Fruit fly (Drosophila melanogaster) ovary, adult (tissue): ENCODE data around the gene cass.
A peak's percentile ranks its signal among the peaks of the same experiment; 100 is the strongest.

ENCODE experiments used
- CG17801 ChIP-seq: fragments of 200-800 bp; optimal IDR thresholded peaks from 2 replicates; lab custom pipeline; 2019; ENCODE audit warnings: missing biosample characterization, mild to moderate bottlenecking, missing genetic modification characterization, moderate library complexity; ENCODE audit not compliant: partially characterized antibody

Gene cass

DNA sequence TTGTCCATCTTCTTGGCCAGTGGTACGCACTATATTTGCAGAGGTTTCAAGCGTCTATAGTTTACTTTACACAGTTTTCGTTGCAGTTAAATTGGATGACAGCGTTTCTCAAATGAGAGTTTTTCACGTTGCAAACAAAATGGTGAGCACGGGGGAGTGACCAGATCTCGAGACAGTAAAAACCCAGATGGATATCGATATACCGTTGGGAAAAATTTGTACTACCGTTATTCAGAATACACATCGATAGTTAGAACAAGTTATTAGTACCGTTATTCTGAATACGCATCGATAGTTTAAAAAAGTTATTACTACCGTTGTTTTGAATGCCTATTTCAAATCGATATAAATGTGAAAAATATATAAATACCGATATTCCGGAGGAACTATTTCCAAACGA is at the start of gene cass:
Gene cass, minus strand, starts transcription at position 179 of the 400 bp plus-strand sequence.
- TF ChIP-seq CG17801 (GFP tag; lab: Kevin White, UChicago) = peak; percentile 15

DNA sequence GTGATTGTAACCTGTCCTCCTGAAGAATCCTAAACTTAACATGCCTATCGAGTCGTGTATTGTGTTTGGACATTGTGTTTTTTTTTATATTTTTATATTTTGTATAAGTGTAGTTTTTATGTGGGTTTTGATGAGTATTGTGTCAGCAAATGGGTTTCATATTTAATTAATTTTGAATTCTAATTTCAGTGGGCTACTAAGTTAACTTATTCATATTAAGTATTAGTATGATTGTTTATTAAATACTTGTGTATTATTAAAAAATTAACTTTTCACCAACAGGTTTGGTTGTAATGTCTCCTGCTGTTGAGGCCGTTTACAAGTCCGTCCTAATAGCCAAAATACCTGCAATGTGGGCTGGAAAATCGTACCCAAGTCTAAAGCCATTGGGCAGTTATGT is 46.8 kb upstream of the cass start, which contains the start of gene CG15143:
Gene CG15143, minus strand, starts transcription at position 101 of the 400 bp plus-strand sequence.
- no peak for TF ChIP-seq CG17801 (GFP tag; lab: Kevin White, UChicago)

DNA sequence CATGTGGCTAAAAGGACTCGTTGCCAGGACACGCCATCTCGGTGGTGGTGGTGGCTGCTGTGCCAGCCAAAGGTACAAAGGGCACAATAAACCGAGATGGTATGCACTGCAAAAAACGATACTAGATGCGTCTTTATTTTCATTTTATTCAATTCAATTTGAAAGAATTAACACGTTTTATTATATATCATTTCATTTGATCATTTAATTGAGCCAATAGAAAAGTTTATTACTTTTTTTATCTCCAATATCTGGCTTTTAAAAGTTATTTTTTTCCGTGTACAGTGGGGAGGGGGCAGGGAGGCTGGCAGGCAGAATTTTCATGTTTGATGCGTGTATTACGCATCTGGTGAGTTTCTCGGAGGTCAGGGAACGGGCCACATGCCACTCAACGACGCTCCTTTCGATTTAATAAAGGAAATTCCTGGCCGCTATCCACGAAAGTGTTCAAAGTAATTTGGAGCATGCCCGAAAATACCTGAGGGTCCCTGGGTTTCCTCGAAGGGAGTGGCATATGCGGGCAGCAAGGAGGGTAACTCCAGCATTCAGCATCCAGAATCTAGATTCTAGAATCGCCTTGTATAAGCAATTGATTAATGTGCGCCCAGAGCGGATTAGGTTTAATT is 36.5 kb upstream of the cass start:
- no peak for TF ChIP-seq CG17801 (GFP tag; lab: Kevin White, UChicago)

DNA sequence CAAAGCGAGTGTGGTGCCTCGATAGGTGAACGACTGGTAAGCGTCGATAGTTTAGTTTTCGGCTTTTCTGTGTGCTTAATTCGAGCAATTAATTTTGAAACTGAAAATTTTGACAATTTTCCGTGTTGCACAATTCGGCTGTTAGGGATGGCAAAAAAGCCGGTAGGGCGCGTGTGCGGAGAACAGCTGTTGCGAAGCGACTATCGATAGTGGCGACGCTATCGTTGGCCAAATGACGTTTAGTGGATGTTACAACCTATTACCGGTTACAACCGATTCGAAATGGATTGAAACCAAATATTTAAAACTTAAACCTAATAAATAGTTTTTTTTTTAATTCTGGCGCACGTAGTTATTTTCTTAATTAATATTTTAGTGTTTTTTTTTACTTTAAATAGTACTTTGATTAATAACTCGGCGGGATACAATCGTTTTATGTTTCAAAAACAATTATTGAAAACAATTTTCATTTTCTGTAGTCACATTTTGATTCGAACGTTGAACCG is 23.3 kb upstream of the cass start, which contains the start of the genes mEFTs and Dhc36C:
Gene mEFTs, minus strand, starts transcription at position 161 of the 506 bp plus-strand sequence.
Gene Dhc36C, plus strand, starts transcription at position 456 of the 506 bp plus-strand sequence.
- no peak for TF ChIP-seq CG17801 (GFP tag; lab: Kevin White, UChicago)

DNA sequence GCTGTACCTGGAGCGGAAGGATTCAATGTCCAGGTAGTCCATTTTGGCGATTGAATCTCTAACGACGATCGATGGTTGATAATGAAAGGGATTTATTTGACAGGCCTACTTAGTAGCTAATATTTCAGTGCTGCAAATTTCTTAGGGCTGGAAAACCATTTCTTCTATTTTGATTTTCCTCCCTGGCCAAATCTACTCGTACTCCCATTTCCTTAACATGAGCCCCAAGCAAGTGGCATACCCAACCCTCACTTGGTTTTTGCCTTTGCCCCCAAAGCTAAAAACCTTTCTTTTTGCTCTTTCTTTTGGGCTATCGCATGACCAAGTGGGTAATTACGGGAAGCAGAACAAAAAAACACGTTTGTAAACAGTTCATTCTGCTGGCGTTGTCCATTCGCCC is 21.0 kb upstream of the cass start, which contains the start of gene CG15142:
Gene CG15142, minus strand, starts transcription at position 101 of the 400 bp plus-strand sequence.
- no peak for TF ChIP-seq CG17801 (GFP tag; lab: Kevin White, UChicago)

DNA sequence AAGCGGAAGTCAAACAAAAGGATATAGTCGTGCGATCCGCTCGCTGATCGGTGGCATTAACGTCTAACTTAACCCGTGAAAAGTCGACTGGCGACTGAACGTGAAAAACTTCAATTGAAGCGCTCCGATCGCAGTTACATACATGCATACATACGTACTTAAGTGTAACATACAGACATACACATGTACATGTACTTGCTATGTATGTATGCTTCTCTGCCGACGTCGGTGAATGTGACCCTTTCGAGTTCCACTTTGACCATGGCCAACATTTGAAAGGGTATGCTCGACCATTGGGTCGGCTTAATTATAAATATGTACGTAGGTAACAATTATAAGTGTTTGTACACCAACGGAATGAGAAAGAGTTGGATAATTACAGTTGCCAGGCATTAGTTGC is 19.4 kb upstream of the cass start, which contains the start of gene qua:
Gene qua, minus strand, starts transcription at position 101 of the 400 bp plus-strand sequence.
- no peak for TF ChIP-seq CG17801 (GFP tag; lab: Kevin White, UChicago)

DNA sequence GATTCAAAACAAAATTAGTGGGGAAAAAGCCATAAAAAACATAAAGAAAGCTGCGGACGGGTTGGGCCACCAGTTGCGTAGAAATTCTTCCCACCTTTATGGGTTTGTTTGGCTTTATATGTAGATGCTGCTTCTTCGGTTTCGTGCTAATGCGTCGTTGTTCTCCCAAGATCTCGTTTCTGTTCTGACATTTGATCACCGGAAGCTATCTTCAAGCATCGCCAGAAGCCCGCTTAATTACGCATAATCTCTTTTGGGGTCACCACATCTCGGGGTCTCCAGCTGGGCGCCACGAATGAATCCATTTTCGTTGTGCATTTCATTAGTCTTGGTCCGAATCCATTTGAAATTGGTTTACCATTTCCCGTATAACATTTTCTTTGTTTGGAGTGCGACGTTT is 18.1 kb upstream of the cass start:
- no peak for TF ChIP-seq CG17801 (GFP tag; lab: Kevin White, UChicago)

DNA sequence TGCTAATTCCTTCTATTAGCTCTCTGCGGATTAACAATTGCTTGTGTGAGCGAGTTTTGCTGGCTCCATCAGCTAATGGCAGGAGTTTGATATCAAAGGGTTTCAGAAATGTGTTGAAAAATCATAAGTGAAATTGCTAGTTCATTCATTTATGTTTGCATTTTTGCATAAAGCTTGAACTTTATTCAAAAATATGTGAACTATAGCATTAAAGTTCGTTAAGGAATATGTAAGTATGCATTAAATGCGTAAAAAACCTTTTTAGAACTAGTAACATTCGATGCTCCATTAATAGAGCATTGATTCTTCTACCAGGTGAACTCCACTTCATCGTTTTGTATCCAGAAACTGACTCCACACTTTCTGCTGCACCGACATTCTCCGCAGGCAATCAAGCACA is 15.0 kb upstream of the cass start:
- no peak for TF ChIP-seq CG17801 (GFP tag; lab: Kevin White, UChicago)

DNA sequence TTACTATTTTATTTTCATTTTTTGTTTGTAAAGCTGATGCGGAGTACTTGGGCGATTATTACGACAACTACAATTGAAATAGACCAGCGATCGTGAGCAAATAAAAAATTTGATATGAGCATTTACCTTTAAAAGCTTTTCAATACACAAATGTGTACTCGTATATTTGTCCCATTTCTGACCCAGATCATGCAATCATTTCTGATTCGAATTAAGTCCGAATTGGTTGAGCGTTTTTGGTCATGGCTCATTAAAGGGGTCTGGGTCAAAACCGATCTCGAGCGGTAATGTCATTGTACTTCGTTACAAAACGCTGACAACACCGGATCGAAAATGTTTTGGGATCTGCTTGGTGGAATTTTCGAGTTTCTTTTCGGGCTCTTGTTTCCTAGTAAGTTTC is 8.6 kb upstream of the cass start, which contains the start of gene CG43220:
Gene CG43220, plus strand, starts transcription at position 301 of the 400 bp plus-strand sequence.
- no peak for TF ChIP-seq CG17801 (GFP tag; lab: Kevin White, UChicago)

DNA sequence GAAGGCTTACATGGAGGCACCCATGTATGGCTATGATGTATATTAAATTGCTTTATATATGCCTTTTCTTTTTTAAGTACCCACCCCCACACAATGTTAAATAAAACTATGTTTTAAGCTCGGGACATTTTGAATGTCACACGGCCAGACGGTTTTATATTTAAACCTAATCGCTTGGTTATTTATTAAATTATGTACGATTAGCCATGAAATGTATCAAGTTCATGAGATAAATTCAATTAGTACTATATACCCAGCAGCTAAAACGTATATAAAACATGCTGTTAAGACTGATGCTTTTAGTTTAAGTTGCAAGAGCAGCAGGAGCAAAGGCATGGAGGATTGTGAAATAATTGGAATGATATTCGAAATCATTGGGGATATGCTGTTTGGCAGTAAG is 7.8 kb upstream of the cass start, which contains the start of the genes CG43221 and CG43645:
Gene CG43221, plus strand, starts transcription at position 301 of the 400 bp plus-strand sequence.
Gene CG43645, plus strand, starts transcription at position 301 of the 400 bp plus-strand sequence.
- no peak for TF ChIP-seq CG17801 (GFP tag; lab: Kevin White, UChicago)

DNA sequence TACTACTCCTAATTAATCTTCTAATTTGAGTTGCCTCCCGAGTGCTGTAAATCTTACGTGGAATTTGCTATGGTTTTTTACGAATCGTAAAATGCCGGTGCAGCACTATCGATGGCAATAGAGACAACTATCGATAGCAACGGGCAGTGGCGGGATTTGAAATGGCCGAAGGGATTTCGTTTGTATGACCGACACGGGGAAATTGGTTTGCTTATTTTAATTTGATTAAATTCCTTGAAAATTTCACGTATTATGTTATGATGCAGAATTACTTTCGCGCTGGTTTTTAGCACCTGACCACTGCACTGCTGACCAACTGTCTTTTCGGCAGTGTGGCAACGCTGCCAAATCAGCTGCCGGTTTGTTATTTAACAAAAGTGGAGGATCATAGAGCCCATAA is 6.5 kb upstream of the cass start, which contains the start of the genes GCS2beta and CG5131:
Gene GCS2beta, minus strand, starts transcription at position 134 of the 400 bp plus-strand sequence.
Gene CG5131, plus strand, starts transcription at position 328 of the 400 bp plus-strand sequence.
- peak; percentile 84 for TF ChIP-seq CG17801 (GFP tag; lab: Kevin White, UChicago)

DNA sequence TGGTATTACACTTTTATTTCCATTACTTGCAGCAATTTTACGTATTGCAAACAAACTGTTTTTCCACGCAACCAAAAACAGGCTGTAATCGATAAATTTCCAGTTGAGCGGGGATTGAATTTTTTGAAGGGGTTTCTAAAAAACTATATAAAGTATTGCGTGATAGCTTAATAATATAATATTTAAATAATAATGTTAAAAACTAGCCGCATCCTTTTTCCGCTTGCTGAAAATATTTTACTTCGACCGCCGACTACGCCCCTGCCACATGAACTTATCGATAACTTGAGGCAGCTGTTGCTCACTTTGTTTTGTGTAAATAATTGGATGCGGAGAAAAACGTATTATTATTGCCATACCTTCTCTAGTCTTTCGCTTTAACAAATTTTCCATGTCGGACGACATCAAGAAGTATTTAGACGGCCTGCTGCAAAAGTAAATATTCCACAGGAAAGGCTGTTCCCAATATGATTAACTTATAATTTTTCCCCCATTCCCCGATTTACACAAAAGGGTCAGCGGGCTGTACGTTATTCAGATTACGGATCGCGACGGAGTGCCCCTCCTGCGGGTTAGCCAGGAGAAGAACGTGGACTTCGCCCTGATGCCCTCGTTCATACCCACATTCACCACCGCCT is 3.4 kb upstream of the cass start, which contains the start of the genes fws and Lamtor3:
Gene fws, minus strand, starts transcription at position 87 of the 638 bp plus-strand sequence.
Gene Lamtor3, plus strand, starts transcription at position 289 of the 638 bp plus-strand sequence.
- TF ChIP-seq CG17801 (GFP tag; lab: Kevin White, UChicago) = peak; percentile 96

DNA sequence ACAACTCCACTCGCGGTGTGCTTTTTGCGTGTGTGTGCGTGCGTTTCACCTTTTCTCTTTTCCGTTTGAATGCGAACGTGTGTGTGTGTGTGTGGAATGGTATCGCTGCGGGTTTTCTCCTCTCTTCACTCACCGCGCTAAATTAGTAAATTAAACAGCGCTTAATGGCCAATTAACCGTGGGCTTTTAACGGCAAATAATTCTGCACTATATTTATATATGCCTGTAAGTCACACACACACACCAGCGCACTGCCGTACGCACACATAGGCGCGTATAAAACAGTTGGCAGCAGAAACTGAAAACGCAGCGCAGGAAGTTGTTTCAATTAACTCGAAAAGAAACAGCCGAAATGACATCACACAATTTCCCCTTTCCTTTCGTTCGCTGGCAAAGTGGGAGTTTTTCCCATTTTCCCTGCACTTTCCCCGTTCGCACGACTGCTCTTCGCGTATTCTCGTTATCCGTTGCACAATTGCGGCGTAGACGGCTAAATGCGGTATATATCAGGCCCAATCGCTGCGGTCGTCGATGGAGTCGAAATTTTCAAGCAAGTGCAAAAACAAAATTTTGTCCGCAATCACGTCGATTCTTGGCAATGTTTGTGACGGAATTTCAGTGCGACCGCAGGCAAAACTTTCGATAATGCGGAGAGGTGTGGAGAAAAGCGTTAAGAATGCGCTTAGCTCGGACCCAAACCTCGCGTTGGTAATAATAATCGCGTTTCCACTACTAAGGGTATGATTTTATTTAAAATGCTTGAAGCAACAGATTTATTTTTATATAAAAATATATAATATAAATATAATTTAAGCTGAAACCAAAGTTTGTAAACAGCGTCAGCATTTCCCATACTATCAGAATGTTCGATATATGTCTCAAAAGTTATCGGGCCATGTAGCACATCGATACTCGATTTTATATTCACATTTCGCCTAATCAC is 4.8 kb downstream of the cass start, which contains the start of gene BicD:
Gene BicD, minus strand, starts transcription at position 634 of the 943 bp plus-strand sequence.
- no peak for TF ChIP-seq CG17801 (GFP tag; lab: Kevin White, UChicago)

DNA sequence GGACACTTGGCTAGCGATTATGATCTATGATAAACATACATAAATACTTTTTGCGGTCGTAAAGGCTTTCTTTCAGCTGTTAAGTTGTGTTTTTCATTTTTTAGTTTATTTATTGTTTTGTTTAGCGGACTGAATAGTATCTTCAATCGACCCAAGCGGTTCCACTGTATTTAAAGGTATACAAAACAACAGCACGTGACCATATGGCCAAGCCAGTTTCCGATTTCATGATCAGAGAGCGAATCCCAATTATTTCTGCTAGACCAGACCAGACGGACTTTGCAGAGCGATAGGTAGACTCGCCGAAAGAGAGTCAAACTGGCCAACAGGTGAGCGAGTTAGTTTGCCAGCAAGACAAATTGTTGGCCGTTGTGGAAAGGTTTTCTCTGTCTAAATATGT is 6.2 kb downstream of the cass start, which contains the start of gene Sgt:
Gene Sgt, plus strand, starts transcription at position 80 of the 400 bp plus-strand sequence.
- no peak for TF ChIP-seq CG17801 (GFP tag; lab: Kevin White, UChicago)
